Worm (Caenorhabditis elegans) whole organism, L3 larva: ENCODE data around the gene F58B4.3.

Experiments
- ZK546.5 ChIP-seq: sonication (generic microtip); optimal IDR thresholded peaks from 2 replicates; lab custom pipeline; 2017; ENCODE audit warnings: missing biosample characterization, missing genetic modification characterization
- aly-2 ChIP-seq: fragments of 150-350 bp; optimal IDR thresholded peaks from 2 replicates; lab custom pipeline; 2014; ENCODE audit warnings: missing biosample characterization, missing genetic modification characterization
- ama-1 ChIP-seq: fragments of 150-350 bp; optimal IDR thresholded peaks from 2 replicates; lab custom pipeline; 2018
- ceh-16 ChIP-seq: sonication (generic microtip); optimal IDR thresholded peaks from 2 replicates; lab custom pipeline; 2017; ENCODE audit warnings: missing biosample characterization, missing genetic modification characterization
- ceh-9 ChIP-seq: sonication (generic microtip); optimal IDR thresholded peaks from 2 replicates; lab custom pipeline; 2018; ENCODE audit warnings: missing biosample characterization, missing genetic modification characterization
- daf-12 ChIP-seq: fragments of 150-350 bp; optimal IDR thresholded peaks from 2 replicates; lab custom pipeline; 2014; ENCODE audit warnings: missing biosample characterization, missing genetic modification reagents, missing genetic modification characterization
- egl-27 ChIP-seq: sonication (generic microtip); optimal IDR thresholded peaks from 4 replicates; lab custom pipeline; 2017; ENCODE audit warnings: missing biosample characterization, missing genetic modification reagents, missing genetic modification characterization
- elt-1 ChIP-seq: fragments of 150-350 bp; optimal IDR thresholded peaks from 2 replicates; lab custom pipeline; 2014; ENCODE audit warnings: missing biosample characterization, missing genetic modification characterization
- elt-2 ChIP-seq: sonication (generic microtip); optimal IDR thresholded peaks from 2 replicates; lab custom pipeline; 2016; ENCODE audit warnings: missing genetic modification reagents, mild to moderate bottlenecking, missing genetic modification characterization, missing compliant biosample characterization
- elt-3 ChIP-seq, 3 experiments: fragments of 150-350 bp in 1 of 3; sonication (generic microtip) in 2 of 3; optimal IDR thresholded peaks; 2 replicates in 2 of 3; 4 replicates in 1 of 3; lab custom pipeline; 2014 to 2017; ENCODE audit warnings: missing biosample characterization in 3 of 3, missing genetic modification characterization in 3 of 3
- eor-1 ChIP-seq, 2 experiments: fragments of 150-350 bp; optimal IDR thresholded peaks; 2 replicates each; lab custom pipeline; 2014 to 2018; ENCODE audit warnings: missing biosample characterization in 2 of 2, missing genetic modification characterization in 2 of 2
- fkh-10 ChIP-seq: sonication (generic microtip); optimal IDR thresholded peaks from 2 replicates; lab custom pipeline; 2017; ENCODE audit warnings: missing biosample characterization, missing genetic modification reagents, missing genetic modification characterization
- fkh-2 ChIP-seq: fragments of 150-350 bp; optimal IDR thresholded peaks from 2 replicates; lab custom pipeline; 2014; ENCODE audit warnings: missing biosample characterization, missing genetic modification reagents, missing genetic modification characterization
- fos-1 ChIP-seq: fragments of 150-350 bp; optimal IDR thresholded peaks from 2 replicates; lab custom pipeline; 2014; ENCODE audit warnings: missing biosample characterization, missing genetic modification characterization
- hmg-11 ChIP-seq: sonication (generic microtip); optimal IDR thresholded peaks from 2 replicates; lab custom pipeline; 2016; ENCODE audit warnings: missing genetic modification characterization, missing compliant biosample characterization
- jun-1 ChIP-seq: fragments of 150-350 bp; optimal IDR thresholded peaks from 2 replicates; lab custom pipeline; 2014; ENCODE audit warnings: missing biosample characterization, missing genetic modification reagents, missing genetic modification characterization
- lin-39 ChIP-seq: fragments of 150-350 bp; optimal IDR thresholded peaks from 2 replicates; lab custom pipeline; 2018; ENCODE audit warnings: missing biosample characterization, missing genetic modification reagents, missing genetic modification characterization
- lsy-12 ChIP-seq: sonication (generic microtip); optimal IDR thresholded peaks from 2 replicates; lab custom pipeline; 2016; ENCODE audit warnings: mild to moderate bottlenecking, missing genetic modification characterization, missing compliant biosample characterization
- mdl-1 ChIP-seq: fragments of 150-350 bp; optimal IDR thresholded peaks from 2 replicates; lab custom pipeline; 2014; ENCODE audit warnings: missing biosample characterization, missing genetic modification characterization
- mml-1 ChIP-seq: fragments of 150-350 bp; sonication (generic microtip); optimal IDR thresholded peaks from 3 replicates; lab custom pipeline; 2014; ENCODE audit warnings: missing biosample characterization, missing genetic modification characterization
- nfya-1 ChIP-seq: sonication (generic microtip); optimal IDR thresholded peaks from 2 replicates; lab custom pipeline; 2017; ENCODE audit warnings: missing genetic modification characterization, mild to moderate bottlenecking, missing compliant biosample characterization, antibody characterized with exemption, moderate library complexity; ENCODE audit not compliant: insufficient read depth
- nhr-23 ChIP-seq: fragments of 150-350 bp; optimal IDR thresholded peaks from 2 replicates; lab custom pipeline; 2014; ENCODE audit warnings: missing biosample characterization, missing genetic modification reagents, missing genetic modification characterization
- nhr-237 ChIP-seq: fragments of 150-350 bp; optimal IDR thresholded peaks from 2 replicates; lab custom pipeline; 2014; ENCODE audit warnings: missing biosample characterization, missing genetic modification characterization
- nhr-25 ChIP-seq: sonication (generic microtip); optimal IDR thresholded peaks from 2 replicates; lab custom pipeline; 2017; ENCODE audit warnings: missing biosample characterization, missing genetic modification characterization
- nhr-28 ChIP-seq: fragments of 150-350 bp; optimal IDR thresholded peaks from 2 replicates; lab custom pipeline; 2014; ENCODE audit warnings: missing biosample characterization, missing genetic modification characterization
- nhr-43 ChIP-seq: sonication (generic microtip); optimal IDR thresholded peaks from 2 replicates; lab custom pipeline; 2016; ENCODE audit warnings: mild to moderate bottlenecking, missing genetic modification characterization, missing compliant biosample characterization; ENCODE audit not compliant: poor library complexity, severe bottlenecking
- nhr-77 ChIP-seq: fragments of 150-350 bp; optimal IDR thresholded peaks from 2 replicates; lab custom pipeline; 2014; ENCODE audit warnings: missing biosample characterization, missing genetic modification characterization
- pha-4 ChIP-seq: fragments of 150-350 bp; optimal IDR thresholded peaks from 2 replicates; lab custom pipeline; 2014; ENCODE audit warnings: missing biosample characterization, missing genetic modification reagents, missing genetic modification characterization
- pqm-1 ChIP-seq: fragments of 150-350 bp; optimal IDR thresholded peaks from 2 replicates; lab custom pipeline; 2017; ENCODE audit warnings: missing biosample characterization, missing genetic modification characterization, inconsistent platforms
- sea-2 ChIP-seq: fragments of 150-350 bp; sonication (generic microtip); optimal IDR thresholded peaks from 4 replicates; lab custom pipeline; 2014; ENCODE audit warnings: missing biosample characterization, missing genetic modification reagents, missing genetic modification characterization
- skn-1 ChIP-seq: fragments of 150-350 bp; optimal IDR thresholded peaks from 2 replicates; lab custom pipeline; 2014; ENCODE audit warnings: missing biosample characterization, missing genetic modification characterization
- tbx-2 ChIP-seq: sonication (generic microtip); optimal IDR thresholded peaks from 2 replicates; lab custom pipeline; 2016; ENCODE audit warnings: mild to moderate bottlenecking, missing genetic modification characterization, missing compliant biosample characterization
- unc-62 ChIP-seq: fragments of 150-350 bp; sonication (generic microtip); optimal IDR thresholded peaks from 4 replicates; lab custom pipeline; 2014; ENCODE audit warnings: missing biosample characterization, missing genetic modification reagents, missing genetic modification characterization
- zag-1 ChIP-seq: fragments of 150-350 bp; optimal IDR thresholded peaks from 2 replicates; lab custom pipeline; 2014; ENCODE audit warnings: missing biosample characterization, missing genetic modification characterization
- ztf-11 ChIP-seq: fragments of 150-350 bp; optimal IDR thresholded peaks from 2 replicates; lab custom pipeline; 2014; ENCODE audit warnings: missing biosample characterization, missing genetic modification characterization

F58B4.3 gene

DNA sequence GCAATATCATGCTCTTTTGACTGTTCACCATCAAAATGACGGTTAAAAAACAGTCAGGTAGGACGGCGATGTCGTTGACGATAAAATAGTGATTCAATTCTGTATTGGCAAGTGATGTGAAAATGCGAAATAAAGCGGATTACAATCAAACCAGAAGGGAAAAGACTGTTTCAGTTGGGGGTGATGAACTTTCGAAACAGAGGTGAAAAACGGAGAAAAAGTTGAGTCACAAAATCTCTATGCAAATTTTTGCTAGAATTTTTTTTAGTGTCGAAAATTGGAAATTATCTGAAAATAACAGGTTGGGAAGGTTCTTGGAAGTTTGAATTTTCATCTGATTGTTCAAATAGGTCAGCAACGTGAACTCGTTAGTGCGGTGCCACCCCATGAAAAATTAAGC, 7.9 kb upstream of the F58B4.3 start, which contains the start of gene nas-31:
nas-31 (minus strand) TSS at position 101 of the 400 bp plus-strand sequence.
- TF ChIP-seq nhr-28 (tag; lab: Kevin White, UChicago) (no peak), fkh-2 (no peak), ztf-11 (tag; lab: Kevin White, UChicago) (no peak), fos-1 (tag; lab: Kevin White, UChicago) (no peak), skn-1 (no peak), fkh-10 (no peak), nhr-23 (tag; lab: Kevin White, UChicago) (no peak), mdl-1 (tag; lab: Kevin White, UChicago) (no peak), pha-4 (no peak), nhr-77 (no peak), pqm-1 (tag; lab: Kevin White, UChicago) (no peak), sea-2 (no peak)

DNA sequence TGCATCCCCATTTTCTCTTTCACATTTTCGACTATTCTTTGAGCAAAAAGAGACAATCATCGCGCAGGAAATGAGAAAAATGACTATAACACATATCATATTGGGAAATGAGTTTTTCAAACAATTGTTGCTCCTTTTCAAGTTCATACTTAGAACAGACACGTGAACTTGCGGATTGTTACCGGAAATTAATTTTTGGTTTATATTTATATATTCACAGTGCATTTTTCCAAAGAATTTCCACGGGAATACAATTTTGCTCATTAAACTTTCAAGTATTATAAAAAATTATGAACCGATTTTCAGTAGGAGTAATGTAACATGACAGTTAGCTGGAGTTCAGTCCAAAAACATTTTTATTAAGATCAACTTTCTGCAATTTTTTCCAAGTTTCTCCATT, 6.4 kb upstream of the F58B4.3 start, which contains the start of gene F58B4.7:
F58B4.7 (minus strand) TSS at position 101 of the 400 bp plus-strand sequence.
- TF ChIP-seq aly-2 (no peak), ama-1 (lab: Kevin White, UChicago) (no peak), mml-1 (tag; lab: Kevin White, UChicago) (no peak), nhr-43 (tag; lab: Kevin White, UChicago) (no peak), ceh-9 (no peak), zag-1 (tag; lab: Kevin White, UChicago) (no peak), nhr-25 (tag; lab: Kevin White, UChicago) (no peak), skn-1 (no peak)

DNA sequence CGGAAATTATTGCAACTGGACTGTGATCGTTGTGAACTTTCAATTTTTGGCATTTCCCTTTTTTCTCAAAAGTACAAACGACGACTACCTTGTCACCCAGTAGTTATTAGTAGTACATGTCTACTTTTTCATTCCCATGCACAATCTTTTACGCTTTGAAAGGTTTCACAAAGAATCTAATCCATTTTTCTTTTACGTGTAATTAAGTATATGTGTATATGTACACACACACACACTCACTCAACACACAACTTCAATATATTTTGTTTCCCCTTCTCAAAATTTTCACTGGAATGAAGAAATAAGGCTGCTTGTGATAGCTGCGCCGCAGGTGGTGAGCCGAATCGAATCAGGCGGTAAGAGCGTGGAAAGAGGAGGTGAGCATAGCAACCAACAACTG, 4.9 kb upstream of the F58B4.3 start, which contains the start of gene F58B4.6:
F58B4.6 (plus strand) TSS at position 301 of the 400 bp plus-strand sequence.
- no peak for TF ChIP-seq fos-1 (tag; lab: Kevin White, UChicago)
- TF ChIP-seq ZK546.5 (tag; lab: Kevin White, UChicago): no peak
- TF ChIP-seq ceh-16 (tag; lab: Kevin White, UChicago): no peak
- no peak for TF ChIP-seq egl-27
- TF ChIP-seq pqm-1 (tag; lab: Kevin White, UChicago): no peak
- TF ChIP-seq aly-2: no peak
- no peak for TF ChIP-seq nfya-1 (tag; lab: Kevin White, UChicago)
- TF ChIP-seq jun-1 (tag; lab: Kevin White, UChicago): no peak
- TF ChIP-seq fkh-2: no peak
- no peak for TF ChIP-seq lin-39
- TF ChIP-seq nhr-28 (tag; lab: Kevin White, UChicago): no peak

DNA sequence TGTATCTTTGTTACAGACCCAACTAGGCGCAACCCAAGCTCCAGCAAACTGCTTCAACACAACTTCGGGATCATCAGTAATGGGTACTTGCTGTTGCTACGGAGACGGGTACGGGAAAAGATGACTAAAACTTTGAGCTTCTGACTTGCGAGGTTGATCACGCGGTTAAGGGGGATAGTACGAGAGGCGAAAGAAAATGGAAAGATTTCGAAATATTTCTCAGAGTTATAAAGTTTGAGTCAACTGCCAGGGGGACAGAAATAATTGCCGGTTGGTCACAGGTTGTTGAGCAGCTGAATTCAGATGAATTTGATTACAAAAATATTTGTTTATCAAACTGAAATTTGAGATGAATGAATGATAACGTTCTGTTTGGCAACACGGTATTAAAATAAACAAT, 4.0 kb upstream of the F58B4.3 start:
- TF ChIP-seq nhr-237 (tag; lab: Kevin White, UChicago) (no peak), unc-62 (GFP tag; lab: Kevin White, UChicago) (no peak)

DNA sequence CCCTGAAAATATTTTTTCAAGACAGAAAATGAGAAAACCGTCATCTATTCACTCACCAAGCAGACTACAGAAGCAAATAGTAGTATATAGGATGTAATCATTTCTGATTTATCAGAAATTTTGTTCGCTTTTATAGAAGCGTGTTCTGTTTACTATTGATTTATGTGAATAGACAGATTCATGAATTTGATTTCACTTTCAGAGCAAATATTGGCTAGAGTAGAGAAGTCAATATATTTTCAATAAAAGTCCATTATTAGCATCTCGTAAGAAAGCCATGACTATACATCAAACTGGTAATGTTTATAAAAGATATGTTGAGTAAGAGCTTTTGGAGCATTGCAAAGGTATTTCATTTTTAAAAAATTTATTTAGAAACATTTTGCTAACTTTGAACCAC, 1.6 kb downstream of the F58B4.3 start, which contains the start of gene scvp-1:
scvp-1 (minus strand) TSS at position 101 of the 400 bp plus-strand sequence.
- TF ChIP-seq elt-1 (no peak), nfya-1 (tag; lab: Kevin White, UChicago) (no peak), nhr-23 (tag; lab: Kevin White, UChicago) (no peak), elt-2 (no peak), hmg-11 (tag; lab: Kevin White, UChicago) (no peak), aly-2 (no peak), skn-1 (no peak), tbx-2 (tag; lab: Kevin White, UChicago) (no peak), daf-12 (tag; lab: Kevin White, UChicago) (no peak), nhr-28 (tag; lab: Kevin White, UChicago) (no peak), nhr-237 (tag; lab: Kevin White, UChicago) (no peak), eor-1 (tag; optimal IDR thresholded peaks at IDR 0.05; lab: Kevin White, UChicago) (no peak), lsy-12 (tag; lab: Kevin White, UChicago) (no peak), elt-3 (tag; optimal IDR thresholded peaks at IDR 0.05; lab: Kevin White, UChicago) (no peak), ceh-9 (no peak), mml-1 (tag; lab: Kevin White, UChicago) (no peak), nhr-25 (tag; lab: Kevin White, UChicago) (no peak)
